Fruit fly (Drosophila melanogaster): Measurements from ENCODE around the gene Noc2.

Noc2 gene

DNA sequence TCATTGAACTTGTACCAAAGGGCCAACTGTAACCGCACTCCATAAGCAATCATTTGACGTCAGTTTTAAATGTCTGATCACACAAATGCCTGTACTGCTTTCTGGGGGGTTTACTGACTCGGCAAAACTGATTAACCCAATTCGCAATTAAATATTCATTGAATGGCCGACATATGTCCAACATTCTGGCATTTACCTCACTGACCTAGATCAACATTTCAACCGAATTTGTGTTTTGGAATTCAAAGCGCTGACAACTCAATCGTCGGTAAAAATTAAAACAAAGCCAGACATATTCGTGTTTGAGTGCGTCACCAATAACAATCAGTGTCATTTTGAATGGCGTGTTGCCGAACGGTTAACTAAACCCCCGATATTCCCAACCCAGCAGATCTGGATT lies 47.8 kb upstream of the Noc2 start:
- TF ChIP-seq achi (GFP tag; optimal IDR thresholded peaks at IDR 0.05) (no peak), Blimp-1 (GFP tag; optimal IDR thresholded peaks at IDR 0.05) (no peak), spab (GFP tag; optimal IDR thresholded peaks at IDR 0.05) (no peak), CG6854 (GFP tag; optimal IDR thresholded peaks at IDR 0.05) (no peak), Eip78C (GFP tag) (no peak), CG32006 (GFP tag; optimal IDR thresholded peaks at IDR 0.05) (no peak), fd59A (GFP tag; optimal IDR thresholded peaks at IDR 0.05) (no peak), vri (GFP tag; optimal IDR thresholded peaks at IDR 0.05) (no peak), Ets96B (tag; optimal IDR thresholded peaks at IDR 0.05) (no peak), eg (GFP tag; IDR thresholded peaks at IDR 0.05) (no peak), acj6 (GFP tag; optimal IDR thresholded peaks at IDR 0.05) (no peak), CG11762 (GFP tag; optimal IDR thresholded peaks at IDR 0.05; ENCODE audit: insufficient read depth) (no peak), Hr4 (GFP tag; optimal IDR thresholded peaks at IDR 0.05) (no peak), Ets21C (GFP tag; optimal IDR thresholded peaks at IDR 0.05) (no peak), CG3919 (GFP tag; optimal IDR thresholded peaks at IDR 0.05) (no peak), svp (GFP tag) (no peak), dsx (GFP tag; optimal IDR thresholded peaks at IDR 0.05; ENCODE audit: poor library complexity, severe bottlenecking) (no peak), lz (GFP tag; optimal IDR thresholded peaks at IDR 0.05) (no peak)

DNA sequence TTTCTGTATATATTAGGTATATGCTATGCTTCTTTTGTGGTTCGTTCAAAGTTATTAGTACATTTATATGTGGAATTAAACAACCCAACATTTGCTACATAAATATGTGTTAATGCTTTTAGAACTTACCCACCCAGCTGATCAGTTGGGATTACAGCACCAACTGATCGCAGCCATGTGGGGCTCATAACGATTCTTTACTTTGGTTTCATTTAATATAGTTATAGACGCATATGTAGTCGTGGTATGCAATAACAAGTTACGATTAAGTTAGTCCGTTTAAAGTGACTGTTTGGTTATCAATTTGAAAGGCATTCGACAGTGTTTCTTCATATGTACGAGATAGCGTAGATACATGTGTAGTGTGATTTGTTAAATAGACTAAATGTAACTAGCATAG lies 27.7 kb upstream of the Noc2 start:
- TF ChIP-seq fkh (GFP tag; optimal IDR thresholded peaks at IDR 0.05) (no peak), CG11762 (GFP tag; optimal IDR thresholded peaks at IDR 0.05; ENCODE audit: insufficient read depth) (no peak), CG6276 (GFP tag; optimal IDR thresholded peaks at IDR 0.05) (no peak), Hr4 (GFP tag; optimal IDR thresholded peaks at IDR 0.05) (no peak), vri (GFP tag; optimal IDR thresholded peaks at IDR 0.05) (no peak), CG34406 (GFP tag; optimal IDR thresholded peaks at IDR 0.05) (no peak), CG3919 (GFP tag; optimal IDR thresholded peaks at IDR 0.05) (no peak), spab (GFP tag; optimal IDR thresholded peaks at IDR 0.05) (no peak), Hr39 (GFP tag; optimal IDR thresholded peaks at IDR 0.05) (no peak), Hr38 (GFP tag; optimal IDR thresholded peaks at IDR 0.05) (no peak), CG6163 (GFP tag; IDR thresholded peaks at IDR 0.05) (no peak), ss (GFP tag; optimal IDR thresholded peaks at IDR 0.05) (no peak), Gug (GFP tag; IDR thresholded peaks at IDR 0.05) (no peak), Sox15 (GFP tag; optimal IDR thresholded peaks at IDR 0.05) (no peak), fd85E (GFP tag; optimal IDR thresholded peaks at IDR 0.05) (no peak), acj6 (GFP tag; optimal IDR thresholded peaks at IDR 0.05) (no peak)

dm6 chr2L:21141714-21142500 lies 21.5 kb upstream of the Noc2 start, which contains the start of gene Dap160:
Gene Dap160 (minus strand): TSS chr2L:21142347.
- TF ChIP-seq fd85E (GFP tag; optimal IDR thresholded peaks at IDR 0.05) (peak; percentile 36), Sox14 (GFP tag; optimal IDR thresholded peaks at IDR 0.05) (peak; percentile 9), esn (GFP tag; optimal IDR thresholded peaks at IDR 0.05) (peak; percentile 12), dac (GFP tag; optimal IDR thresholded peaks at IDR 0.05) (no peak)

dm6 chr2L:21142501-21142849 lies 21.0 kb upstream of the Noc2 start:
- no peak for TF ChIP-seq CG34406 (GFP tag; optimal IDR thresholded peaks at IDR 0.05)
- TF ChIP-seq fkh (GFP tag; optimal IDR thresholded peaks at IDR 0.05): no peak
- no peak for TF ChIP-seq CG15336 (GFP tag; IDR thresholded peaks at IDR 0.05)
- no peak for TF ChIP-seq CG6854 (GFP tag; optimal IDR thresholded peaks at IDR 0.05)
- no peak for TF ChIP-seq CG3032 (tag; optimal IDR thresholded peaks at IDR 0.05)
- no peak for TF ChIP-seq acj6 (GFP tag; optimal IDR thresholded peaks at IDR 0.05)

DNA sequence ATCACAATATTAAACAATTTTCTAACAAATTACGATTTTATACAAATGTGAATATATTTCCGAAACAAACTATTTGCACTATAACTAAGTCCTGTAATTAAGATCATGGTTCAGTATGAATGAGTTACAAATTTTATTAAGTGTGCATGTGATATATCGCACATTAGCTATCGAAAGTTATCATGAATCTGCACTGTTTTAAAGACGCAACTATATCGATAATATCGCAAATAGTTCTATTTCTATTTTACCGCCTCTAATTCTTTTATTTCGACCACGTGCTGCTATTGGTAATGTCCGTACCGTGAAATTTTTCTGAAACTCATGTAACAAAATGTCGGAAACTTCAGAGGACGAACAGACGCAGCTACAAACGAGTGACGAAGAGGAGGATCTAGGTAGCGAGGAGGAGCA lies 20.5 kb upstream of the Noc2 start, which contains the start of gene pths:
pths (plus strand) TSS at position 258 of the 414 bp plus-strand sequence.
- TF ChIP-seq vri (GFP tag; optimal IDR thresholded peaks at IDR 0.05): no peak
- peak; percentile 44 for TF ChIP-seq cyc (GFP tag; optimal IDR thresholded peaks at IDR 0.05)
- TF ChIP-seq esn (GFP tag; optimal IDR thresholded peaks at IDR 0.05): peak; percentile 26
- no peak for TF ChIP-seq CG6854 (GFP tag; optimal IDR thresholded peaks at IDR 0.05)
- TF ChIP-seq CG11902 (GFP tag; optimal IDR thresholded peaks at IDR 0.05): peak; percentile 32
- TF ChIP-seq Sox14 (GFP tag; optimal IDR thresholded peaks at IDR 0.05): no peak
- TF ChIP-seq svp (GFP tag): no peak
- peak; percentile 64 for TF ChIP-seq Hr39 (GFP tag; optimal IDR thresholded peaks at IDR 0.05)
- no peak for TF ChIP-seq CG7368 (GFP tag; optimal IDR thresholded peaks at IDR 0.05)
- peak; percentile 29 for TF ChIP-seq Ets21C (GFP tag; optimal IDR thresholded peaks at IDR 0.05)
- TF ChIP-seq Sox15 (GFP tag; optimal IDR thresholded peaks at IDR 0.05): peak; percentile 22
- no peak for TF ChIP-seq topi (GFP tag; optimal IDR thresholded peaks at IDR 0.05)
- TF ChIP-seq Hr4 (GFP tag; optimal IDR thresholded peaks at IDR 0.05): no peak
- no peak for TF ChIP-seq Eip93F (GFP tag; optimal IDR thresholded peaks at IDR 0.05)
- no peak for TF ChIP-seq CG8319 (GFP tag; optimal IDR thresholded peaks at IDR 0.05)
- peak; percentile 59 for TF ChIP-seq CG31627 (GFP tag; optimal IDR thresholded peaks at IDR 0.05)
- TF ChIP-seq CG3032 (tag; optimal IDR thresholded peaks at IDR 0.05): peak; percentile 42
- TF ChIP-seq CG10631 (GFP tag; optimal IDR thresholded peaks at IDR 0.05): no peak
- TF ChIP-seq fd85E (GFP tag; optimal IDR thresholded peaks at IDR 0.05): no peak
- no peak for TF ChIP-seq Ets96B (tag; optimal IDR thresholded peaks at IDR 0.05)
- TF ChIP-seq Eip78C (GFP tag): peak; percentile 62
- TF ChIP-seq lz (GFP tag; optimal IDR thresholded peaks at IDR 0.05): peak; percentile 16

Measured in whole organism, prepupa.